Worm (Caenorhabditis elegans): ENCODE data around the gene nduf-11.

ce11 chrII:11337497-11338040, 7.9 kb downstream of the nduf-11 start, which contains the start of gene sqt-1:
- TF ChIP-seq tbx-7 (tag; optimal IDR thresholded peaks at IDR 0.05) (no peak), pha-4 (tag; optimal IDR thresholded peaks at IDR 0.05) (no peak), sdc-2 (tag; optimal IDR thresholded peaks at IDR 0.05) (no peak), nhr-11 (tag; optimal IDR thresholded peaks at IDR 0.05) (no peak), fax-1 (tag; optimal IDR thresholded peaks at IDR 0.05) (no peak)

Data from whole organism, late embryonic.